Worm (Caenorhabditis elegans): Measurements from ENCODE around the gene C13G3.1.

ce11 chrV:11016846-11017553, 4.7 kb upstream of the C13G3.1 start:
- TF ChIP-seq T22C8.4 (GFP tag; IDR thresholded peaks at IDR 0.05) (no peak), ztf-29 (GFP tag; IDR thresholded peaks at IDR 0.05) (no peak), cog-1 (tag; optimal IDR thresholded peaks at IDR 0.05) (no peak), klf-2 (GFP tag; conservative IDR thresholded peaks at IDR 0.05) (no peak), med-1 (GFP tag; optimal IDR thresholded peaks at IDR 0.05; ENCODE audit: insufficient read depth) (no peak), flt-1 (GFP tag; IDR thresholded peaks at IDR 0.05) (no peak), ztf-23 (GFP tag; IDR thresholded peaks at IDR 0.05) (no peak), tab-1 (GFP tag; IDR thresholded peaks at IDR 0.05) (no peak)

All from whole organism, midembryonic.